Worm (Caenorhabditis elegans): ENCODE measurements around the gene F09C6.3.

ce11 chrV:16874966-16875365 is 5.0 kb downstream of the F09C6.3 start, which contains the start of gene F49A5.10:
- TF ChIP-seq ama-1 (optimal IDR thresholded peaks at IDR 0.05) = no peak
- no peak for TF ChIP-seq nhr-11 (tag; optimal IDR thresholded peaks at IDR 0.05)
- no peak for TF ChIP-seq ztf-4 (tag; optimal IDR thresholded peaks at IDR 0.05)
- TF ChIP-seq eor-1 (tag; optimal IDR thresholded peaks at IDR 0.05) = no peak
- no peak for TF ChIP-seq snpc-4 (tag; optimal IDR thresholded peaks at IDR 0.05)
- no peak for TF ChIP-seq elt-3 (tag; optimal IDR thresholded peaks at IDR 0.05)
- no peak for TF ChIP-seq nhr-76 (tag; optimal IDR thresholded peaks at IDR 0.05)
- TF ChIP-seq aly-2 (tag; optimal IDR thresholded peaks at IDR 0.05) = no peak

All from whole organism, L3 larva.